Fruit fly (Drosophila melanogaster): Measurements from ENCODE around the gene Rtel1.

The Rtel1 gene

dm6 chrX:5698087-5698727 is 49.3 kb upstream of the Rtel1 start, which contains the start of gene AdamTS-B (continued):
- TF ChIP-seq bsh (GFP tag; optimal IDR thresholded peaks at IDR 0.05) (peak; percentile 46 to 47), Meics (GFP tag; optimal IDR thresholded peaks at IDR 0.05) (peak; percentile 62), sc (optimal IDR thresholded peaks at IDR 0.05) (no peak), sc (GFP tag; optimal IDR thresholded peaks at IDR 0.05) (no peak), dati (GFP tag; IDR thresholded peaks at IDR 0.05) (no peak), kah (GFP tag; optimal IDR thresholded peaks at IDR 0.05) (no peak), Ets65A (GFP tag) (peak; percentile 58), kni (GFP tag; optimal IDR thresholded peaks at IDR 0.05) (no peak), H15 (GFP tag; IDR thresholded peaks at IDR 0.05) (no peak), CG33213 (GFP tag; optimal IDR thresholded peaks at IDR 0.05) (no peak), Hr3 (GFP tag; optimal IDR thresholded peaks at IDR 0.05) (peak; percentile 38), CG30403 (GFP tag; optimal IDR thresholded peaks at IDR 0.05) (peak; percentile 65), gro (GFP tag; optimal IDR thresholded peaks at IDR 0.05) (no peak), Lim3 (GFP tag; IDR thresholded peaks at IDR 0.05) (no peak), her (GFP tag; optimal IDR thresholded peaks at IDR 0.05) (no peak), CG16779 (GFP tag; IDR thresholded peaks at IDR 0.05) (no peak), CG6272 (GFP tag; IDR thresholded peaks at IDR 0.05) (no peak), vfl (GFP tag; optimal IDR thresholded peaks at IDR 0.05) (no peak), CG6683 (GFP tag; optimal IDR thresholded peaks at IDR 0.05) (no peak), CTCF (GFP tag; optimal IDR thresholded peaks at IDR 0.05) (no peak), Abd-B (GFP tag; optimal IDR thresholded peaks at IDR 0.05) (no peak), CG34422 (GFP tag; IDR thresholded peaks at IDR 0.05) (no peak), CG11696 (GFP tag; IDR thresholded peaks at IDR 0.05) (no peak), peb (GFP tag; IDR thresholded peaks at IDR 0.05) (no peak), Deaf1 (tag; optimal IDR thresholded peaks at IDR 0.05) (no peak), MBD-R2 (GFP tag; IDR thresholded peaks at IDR 0.05) (no peak), amos (GFP tag; IDR thresholded peaks at IDR 0.05; ENCODE audit: partially characterized antibody) (no peak), inv (GFP tag; IDR thresholded peaks at IDR 0.05; ENCODE audit: partially characterized antibody) (no peak), unpg (GFP tag; optimal IDR thresholded peaks at IDR 0.05) (peak; percentile 47), Opbp (GFP tag; IDR thresholded peaks at IDR 0.05; ENCODE audit: partially characterized antibody) (no peak), org-1 (GFP tag; optimal IDR thresholded peaks at IDR 0.05) (peak; percentile 57), jumu (GFP tag; optimal IDR thresholded peaks at IDR 0.05) (no peak), Spps (tag; optimal IDR thresholded peaks at IDR 0.05) (no peak), ase (GFP tag; IDR thresholded peaks at IDR 0.05) (no peak), da (GFP tag; optimal IDR thresholded peaks at IDR 0.05) (no peak), Usf (GFP tag; optimal IDR thresholded peaks at IDR 0.05) (peak; percentile 17), Fer3 (tag; optimal IDR thresholded peaks at IDR 0.05) (peak; percentile 18), CG4282 (GFP tag; optimal IDR thresholded peaks at IDR 0.05) (no peak), croc (GFP tag; conservative IDR thresholded peaks at IDR 0.05) (peak; percentile 48), tgo (GFP tag; IDR thresholded peaks at IDR 0.05) (peak; percentile 65; the same call in 2 of the 3 replicates), btn (GFP tag; optimal IDR thresholded peaks at IDR 0.05) (no peak), CG8359 (GFP tag; optimal IDR thresholded peaks at IDR 0.05; ENCODE audit: borderline replicate concordance) (no peak), NFAT (GFP tag; IDR thresholded peaks at IDR 0.05) (no peak), nau (GFP tag; optimal IDR thresholded peaks at IDR 0.05) (no peak), Trl (optimal IDR thresholded peaks at IDR 0.05) (no peak), Trl (GFP tag; optimal IDR thresholded peaks at IDR 0.05) (no peak), CkIIα-i1 (GFP tag; IDR thresholded peaks at IDR 0.05) (no peak), CG3281 (GFP tag; optimal IDR thresholded peaks at IDR 0.05) (peak; percentile 48), CG10462 (GFP tag; optimal IDR thresholded peaks at IDR 0.05) (peak; percentile 10), sqz (GFP tag; optimal IDR thresholded peaks at IDR 0.05) (peak; percentile 16), ash1 (GFP tag; optimal IDR thresholded peaks at IDR 0.05) (no peak), sob (GFP tag; IDR thresholded peaks at IDR 0.05) (peak; percentile 35; the same call in 1 of the 2 replicates), Ets97D (GFP tag; optimal IDR thresholded peaks at IDR 0.05) (no peak)

All from whole organism, embryonic.